Worm (Caenorhabditis elegans) whole organism, dauer: ENCODE data around the gene C29G2.6.
"Not testable (repeated sequence)": the region's sequence is repeated elsewhere in the genome, so short reads cannot be mapped to it uniquely, and the experiment has no call there.

Experiments used
- unc-62 ChIP-seq: sonication (generic microtip); optimal IDR thresholded peaks from 2 replicates; lab custom pipeline; 2017; ENCODE audit warnings: missing biosample characterization, missing genetic modification reagents, missing genetic modification characterization

Gene C29G2.6

ce11 chrV:2585727-2586126 lies at the start of gene C29G2.6:
TSS of gene C29G2.6 (minus strand) at chrV:2585908.
- TF ChIP-seq unc-62 = no peak

DNA sequence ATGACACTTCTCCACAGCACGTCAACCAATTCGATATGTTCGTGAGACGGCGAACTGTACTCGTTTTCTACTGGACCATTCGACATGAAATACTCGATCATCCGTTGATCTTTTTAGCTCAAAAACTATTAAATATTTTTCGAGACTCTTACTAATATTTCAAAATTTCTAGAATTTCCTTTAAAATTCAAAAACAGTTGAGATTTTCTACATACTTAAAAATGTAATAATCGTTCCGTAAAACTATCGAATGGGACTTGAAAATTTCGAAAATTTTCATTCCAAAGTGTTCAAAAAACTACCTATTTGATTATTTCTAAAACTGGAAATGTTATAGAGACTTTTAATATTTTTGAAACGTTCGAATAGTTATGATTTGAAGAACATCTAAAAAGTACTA lies 39.7 kb upstream of the C29G2.6 start, which contains the start of gene sknr-1:
Gene sknr-1, minus strand, starts transcription at position 101 of the 400 bp plus-strand sequence.
- not testable (repeated sequence) for TF ChIP-seq unc-62

DNA sequence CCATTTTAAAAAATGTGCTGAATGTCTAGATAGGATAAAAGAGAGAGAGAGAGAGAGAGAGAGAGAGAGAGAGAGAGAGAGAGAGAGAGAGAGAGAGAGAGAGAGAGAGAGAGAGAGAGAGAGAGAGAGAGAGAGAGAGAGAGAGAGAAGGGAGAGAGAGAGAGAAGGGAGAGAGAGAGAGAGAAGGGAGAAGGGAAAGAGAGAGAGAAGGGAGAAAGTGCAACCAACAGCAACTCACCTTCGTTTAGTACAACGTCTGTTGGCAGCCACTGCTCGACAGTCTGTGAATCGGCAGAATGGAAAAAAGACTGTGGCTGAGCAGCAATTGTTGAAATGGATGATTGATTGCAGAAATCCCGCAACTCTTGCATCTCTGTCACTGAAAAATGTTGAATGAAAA lies 38.1 kb upstream of the C29G2.6 start:
- no peak for TF ChIP-seq unc-62

DNA sequence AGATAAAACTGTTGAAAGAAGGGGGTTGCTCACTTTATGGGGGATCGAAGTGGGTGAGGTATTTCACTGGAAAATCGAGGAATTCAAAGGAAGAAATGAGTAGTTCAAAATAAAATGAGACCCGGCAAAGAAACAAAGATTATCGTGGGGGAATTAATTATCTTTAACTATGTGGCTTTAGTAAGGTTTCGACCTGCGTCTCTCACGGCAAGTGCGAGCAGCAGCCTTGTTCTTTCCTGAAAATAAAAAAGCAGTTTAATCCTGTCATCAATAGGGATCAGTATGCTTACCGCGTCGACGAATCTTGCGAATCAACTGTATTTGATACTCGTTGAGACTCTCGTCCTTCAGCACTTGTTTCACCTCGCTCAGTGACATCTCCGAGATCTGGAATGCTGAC lies 36.2 kb upstream of the C29G2.6 start, which contains the start of gene srh-271:
Gene srh-271, minus strand, starts transcription at position 101 of the 400 bp plus-strand sequence.
- TF ChIP-seq unc-62 = no peak

ce11 chrV:2617499-2617898 lies 31.8 kb upstream of the C29G2.6 start:
- no peak for TF ChIP-seq unc-62

DNA sequence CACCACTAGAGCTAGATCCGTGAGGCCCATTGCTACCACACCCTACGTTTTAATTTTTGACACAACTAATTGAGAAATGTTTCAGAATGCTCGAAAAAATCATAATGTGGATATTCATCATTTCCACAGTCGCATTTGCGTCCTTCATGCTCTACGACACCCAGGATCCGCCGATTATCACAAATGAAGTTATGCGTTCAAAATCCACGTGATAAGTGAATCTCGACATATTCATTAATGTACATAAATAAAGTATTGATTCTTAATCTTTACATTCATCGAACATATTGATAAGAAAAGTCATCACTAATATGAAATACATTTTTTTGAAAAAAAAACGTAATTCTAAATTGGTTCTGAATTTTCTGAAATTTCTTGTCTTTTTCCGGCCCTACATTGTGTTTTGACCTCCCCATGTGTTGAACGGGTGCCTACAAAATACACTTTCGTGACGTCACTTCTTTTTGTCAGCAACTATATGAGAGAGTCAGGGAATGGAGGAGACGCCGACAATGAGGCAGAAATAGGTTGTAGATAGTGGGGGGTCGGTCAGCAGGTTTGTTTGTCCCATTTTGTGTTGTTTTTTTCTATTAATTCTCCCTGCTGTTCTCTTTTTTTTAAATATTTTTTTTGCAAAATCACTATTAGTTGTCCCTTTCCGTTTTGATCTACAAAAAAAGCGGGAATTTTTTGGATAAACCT lies 29.4 kb upstream of the C29G2.6 start, which contains the start of gene F53E10.1:
Gene F53E10.1, plus strand, starts transcription at position 325 of the 702 bp plus-strand sequence.
- TF ChIP-seq unc-62 = no peak

DNA sequence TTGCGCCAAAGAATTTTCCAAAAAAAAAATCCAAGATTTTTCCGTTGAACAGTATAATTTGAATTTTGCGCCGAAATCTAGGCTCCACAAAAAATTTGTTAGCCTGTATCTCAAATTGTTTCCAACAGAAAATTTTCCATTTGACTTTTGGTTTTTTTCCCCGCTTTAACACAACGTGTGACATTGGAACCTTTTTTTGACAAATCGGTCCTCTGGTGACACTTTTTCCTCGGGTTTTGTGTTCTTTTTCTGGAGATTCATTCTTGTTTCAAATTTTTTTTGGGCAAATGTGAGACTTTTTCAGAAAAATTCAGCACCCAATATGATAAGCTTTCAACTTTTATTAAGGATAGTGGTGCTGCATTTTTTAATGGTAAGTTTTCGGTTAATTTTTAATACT lies 22.6 kb upstream of the C29G2.6 start, which contains the start of gene acr-17:
Gene acr-17, plus strand, starts transcription at position 301 of the 400 bp plus-strand sequence.
- TF ChIP-seq unc-62 = no peak

DNA sequence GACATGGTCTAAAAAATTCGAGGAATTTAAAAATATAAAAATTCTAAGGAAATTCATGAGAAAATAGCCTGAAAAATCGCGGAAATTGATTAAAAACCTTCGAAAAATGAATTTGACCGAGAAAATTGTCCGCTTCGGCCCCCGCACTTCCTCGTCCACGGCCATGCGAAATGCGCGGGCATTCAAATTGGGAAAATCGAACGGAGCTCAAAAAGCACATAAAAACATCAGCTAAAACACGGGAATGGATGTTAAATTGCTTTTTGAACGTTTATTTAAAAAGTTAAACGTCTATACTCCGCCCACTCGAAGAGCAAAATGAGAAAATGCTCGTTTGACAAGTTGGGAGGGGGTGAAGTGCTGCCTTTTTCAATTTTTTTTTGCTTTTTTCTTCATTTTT lies 17.3 kb upstream of the C29G2.6 start, which contains the start of gene F53E10.6:
Gene F53E10.6, minus strand, starts transcription at position 8 of the 400 bp plus-strand sequence.
- no peak for TF ChIP-seq unc-62

DNA sequence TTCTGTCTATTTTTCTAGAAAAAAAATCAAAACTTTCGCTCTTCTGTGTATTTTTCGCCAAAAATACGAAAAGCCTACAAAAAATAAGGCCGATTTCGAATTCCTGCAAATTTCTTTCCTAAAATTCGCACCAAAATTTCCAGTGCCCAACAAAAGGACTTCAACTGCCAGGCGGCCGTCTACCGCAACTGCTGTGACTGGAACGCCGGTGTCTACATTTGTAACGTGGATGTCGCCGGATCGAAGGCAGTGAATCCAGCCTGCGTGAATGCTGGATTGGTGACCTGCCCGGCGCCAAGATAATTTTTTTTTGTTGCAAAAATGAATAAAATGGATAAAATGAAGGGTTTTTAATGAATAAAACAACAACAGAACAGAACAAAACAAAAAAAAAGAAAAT lies 16.1 kb upstream of the C29G2.6 start:
- TF ChIP-seq unc-62 = no peak

DNA sequence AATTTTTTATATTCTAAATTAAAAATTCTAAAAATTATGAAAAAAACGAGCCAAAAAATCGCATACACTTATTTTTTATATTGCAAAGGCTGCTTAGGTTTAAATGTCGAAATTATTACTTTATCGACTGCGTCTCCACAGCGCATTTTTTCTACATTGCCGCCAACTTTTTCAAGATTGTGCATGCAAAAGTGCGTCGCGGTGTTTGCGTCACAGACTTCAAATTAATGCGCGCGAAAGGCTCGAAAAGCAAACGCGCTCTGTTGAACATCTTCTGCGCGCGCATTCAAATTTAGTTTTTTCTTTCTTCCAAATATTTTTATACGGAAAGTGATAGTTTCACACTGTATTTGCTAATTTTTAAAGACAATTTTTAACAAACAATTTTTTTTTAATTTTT lies 14.8 kb upstream of the C29G2.6 start:
- no peak for TF ChIP-seq unc-62

DNA sequence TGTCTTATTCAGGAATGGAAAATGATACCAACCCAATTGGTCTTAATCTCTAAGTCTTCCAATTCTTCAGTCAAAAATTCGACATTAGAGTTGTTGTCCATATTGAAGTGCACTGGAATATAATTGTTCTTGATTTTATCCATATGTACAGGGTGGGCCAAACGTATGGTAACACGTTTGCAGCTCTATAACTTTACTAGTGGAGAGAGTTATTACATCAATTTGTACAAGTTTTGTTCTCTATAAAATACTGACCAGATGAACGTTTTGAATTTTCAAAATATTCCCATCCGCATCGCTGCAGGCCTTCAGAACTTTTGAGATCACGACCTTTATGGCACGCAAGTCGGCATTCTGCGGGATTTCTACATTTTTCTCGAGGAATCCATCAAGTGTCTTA lies 13.1 kb upstream of the C29G2.6 start, which contains the start of gene F53E10.5:
Gene F53E10.5, minus strand, starts transcription at position 101 of the 400 bp plus-strand sequence.
- not testable (repeated sequence) for TF ChIP-seq unc-62

DNA sequence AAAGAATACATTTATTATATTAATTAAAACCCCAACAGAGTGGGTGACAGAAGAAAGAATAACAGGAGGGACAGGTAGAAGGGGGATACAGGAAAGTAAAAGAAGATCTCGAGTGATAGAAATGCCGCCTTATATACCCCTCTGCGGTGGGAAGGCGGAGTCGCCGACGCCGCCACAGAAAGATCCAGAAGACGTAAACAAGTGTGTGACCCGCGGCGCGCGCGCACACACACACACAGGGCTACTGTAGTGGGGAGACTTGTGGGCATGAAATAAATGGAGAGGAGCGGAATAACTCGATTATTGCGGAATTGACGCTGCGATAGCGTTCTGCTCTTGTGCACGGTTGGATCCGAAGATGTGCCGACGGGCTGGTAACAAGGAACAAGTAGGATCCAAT lies 10.0 kb upstream of the C29G2.6 start:
- no peak for TF ChIP-seq unc-62

DNA sequence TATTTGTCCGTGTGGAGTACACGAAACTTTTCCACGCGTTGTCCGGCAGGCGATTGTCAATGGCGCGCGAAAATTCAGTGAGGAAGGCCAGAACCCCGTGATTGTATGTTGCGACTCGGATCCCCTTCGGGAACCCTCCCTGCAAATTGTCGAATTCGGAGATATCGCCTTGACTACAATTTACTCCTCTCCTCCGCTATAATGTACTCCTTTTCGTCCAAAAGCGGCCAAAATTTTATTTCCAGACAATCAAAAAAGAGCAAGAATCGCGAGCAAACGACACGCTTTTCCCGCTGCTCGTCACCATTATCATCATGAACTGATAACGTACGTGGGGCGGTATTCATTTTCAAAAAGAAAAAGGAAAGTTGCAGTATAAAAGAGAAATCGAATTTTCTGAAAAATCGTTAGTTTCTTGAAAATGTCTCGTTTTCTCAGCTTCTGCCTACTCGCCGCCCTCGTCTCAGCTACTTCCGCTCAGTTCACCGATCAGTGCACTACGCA lies 6.5 kb upstream of the C29G2.6 start, which contains the start of gene irg-3:
Gene irg-3, plus strand, starts transcription at position 419 of the 504 bp plus-strand sequence.
- no peak for TF ChIP-seq unc-62

DNA sequence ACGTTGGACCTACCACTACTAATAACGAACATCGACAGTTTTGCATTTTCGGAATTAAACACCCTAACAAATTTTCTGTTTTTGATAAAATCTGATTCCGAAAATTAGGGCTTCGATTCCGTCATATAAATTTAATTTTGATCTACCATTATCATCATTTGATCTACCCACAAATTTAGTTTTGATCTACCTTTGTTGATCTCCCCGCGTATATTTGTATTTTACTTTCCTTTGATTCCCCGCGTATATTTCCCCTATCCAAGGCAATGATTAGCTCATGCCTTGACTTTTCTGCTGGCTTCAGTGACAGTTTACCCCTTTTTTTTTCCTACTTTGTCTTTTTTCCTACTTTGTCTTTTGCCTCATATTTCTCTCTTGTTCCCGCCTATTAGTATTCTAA lies 4.1 kb upstream of the C29G2.6 start:
- TF ChIP-seq unc-62 = no peak

- no peak for TF ChIP-seq unc-62
These were observed 5.1 kb downstream of the C29G2.6 start, which contains the start of gene C29G2.3 for ce11 chrV:2580598-2580997. TSS of gene C29G2.3 (plus strand) at chrV:2580898.

DNA sequence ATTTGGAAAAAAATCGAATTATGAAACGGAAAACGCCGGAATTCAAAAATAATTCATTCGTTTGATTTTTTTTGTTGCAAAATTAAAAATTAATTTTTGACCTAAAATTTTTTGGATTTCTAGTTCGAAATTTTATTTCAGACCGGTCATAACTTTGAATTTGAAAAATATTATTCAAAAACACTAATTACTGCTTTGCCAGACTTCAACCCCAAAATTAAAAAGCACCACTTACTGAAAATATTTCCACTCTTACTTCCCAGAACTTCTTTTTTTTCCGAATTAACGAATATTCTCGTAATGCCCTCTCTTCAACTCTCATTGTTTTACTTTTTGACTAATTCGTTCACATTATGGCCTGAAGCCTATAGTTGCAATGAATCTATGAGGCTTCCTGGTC lies 8.1 kb downstream of the C29G2.6 start, which contains the start of gene srt-4:
Gene srt-4, plus strand, starts transcription at position 301 of the 400 bp plus-strand sequence.
- TF ChIP-seq unc-62 = no peak

- no peak for TF ChIP-seq unc-62
These were observed 10.0 kb downstream of the C29G2.6 start for ce11 chrV:2575716-2576115.

DNA sequence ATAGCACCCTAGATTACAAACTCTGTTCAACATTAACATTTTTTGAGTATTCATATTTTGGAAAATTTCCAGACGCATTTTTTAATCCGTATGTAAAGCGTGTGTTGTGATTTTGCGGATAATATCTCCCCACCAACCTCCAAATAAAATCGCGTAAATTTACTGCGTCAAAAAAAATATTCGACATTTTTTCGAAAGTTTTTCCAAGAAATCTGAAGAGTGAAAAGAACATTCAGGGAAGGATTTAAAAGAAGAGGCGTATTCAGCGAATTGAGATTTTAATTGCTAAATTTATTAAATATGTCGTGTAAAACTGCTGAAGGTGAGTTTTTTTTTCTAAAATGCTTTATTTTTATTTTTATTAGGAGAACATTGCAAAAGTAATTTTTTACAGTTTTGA lies 11.8 kb downstream of the C29G2.6 start, which contains the start of gene nhr-290:
Gene nhr-290, plus strand, starts transcription at position 301 of the 400 bp plus-strand sequence.
- no peak for TF ChIP-seq unc-62
